Fruit fly (Drosophila melanogaster): ENCODE results near the gene Prx6a.

- TF ChIP-seq Eip75B (GFP tag; optimal IDR thresholded peaks at IDR 0.05) (no peak), CG3032 (tag; optimal IDR thresholded peaks at IDR 0.05) (no peak), CG6792 (GFP tag; optimal IDR thresholded peaks at IDR 0.05) (no peak), salr (GFP tag; optimal IDR thresholded peaks at IDR 0.05) (no peak), CG16779 (tag; optimal IDR thresholded peaks at IDR 0.05) (no peak), Ets21C (GFP tag; optimal IDR thresholded peaks at IDR 0.05) (no peak), Gug (GFP tag; IDR thresholded peaks at IDR 0.05) (no peak), CG8119 (GFP tag; IDR thresholded peaks at IDR 0.05) (peak; percentile 34; the same call in 1 of the 3 replicates), CG11762 (GFP tag; optimal IDR thresholded peaks at IDR 0.05; ENCODE audit: insufficient read depth) (no peak), fd59A (GFP tag; optimal IDR thresholded peaks at IDR 0.05) (no peak), ss (GFP tag; optimal IDR thresholded peaks at IDR 0.05) (no peak), CG8632 (GFP tag; optimal IDR thresholded peaks at IDR 0.05) (no peak), Hr39 (GFP tag; optimal IDR thresholded peaks at IDR 0.05) (no peak), CG6163 (GFP tag; IDR thresholded peaks at IDR 0.05) (no peak)
These were observed 15.4 kb downstream of the Prx6a start for dm6 chr2L:2862621-2862962.
